Worm (Caenorhabditis elegans): ENCODE data around the gene C01G5.4.
A peak's percentile ranks its signal among the peaks of the same experiment; 100 is the strongest.

The C01G5.4 gene

ce11 chrIV:6500433-6500832, 31.1 kb upstream of the C01G5.4 start:
- TF ChIP-seq ceh-31 (tag; optimal IDR thresholded peaks at IDR 0.05) (no peak), elt-4 (tag; optimal IDR thresholded peaks at IDR 0.05) (no peak), ceh-34 (tag; optimal IDR thresholded peaks at IDR 0.05) (no peak), ceh-14 (tag; optimal IDR thresholded peaks at IDR 0.05) (no peak), C38D4.7 (GFP tag; optimal IDR thresholded peaks at IDR 0.05) (no peak), rnt-1 (tag; optimal IDR thresholded peaks at IDR 0.05) (no peak), ceh-22 (tag; optimal IDR thresholded peaks at IDR 0.05) (no peak), fkh-6 (tag; optimal IDR thresholded peaks at IDR 0.05) (no peak), ttx-3 (tag; optimal IDR thresholded peaks at IDR 0.05) (no peak)

- no peak for TF ChIP-seq ceh-19 (GFP tag; optimal IDR thresholded peaks at IDR 0.05)
- TF ChIP-seq K09A11.1 (tag; optimal IDR thresholded peaks at IDR 0.05; ENCODE audit: insufficient read depth) = no peak
- no peak for TF ChIP-seq C08G9.2 (tag; optimal IDR thresholded peaks at IDR 0.05)
- TF ChIP-seq hlh-30 (tag; optimal IDR thresholded peaks at IDR 0.05; ENCODE audit: insufficient read depth) = peak; percentile 39
- TF ChIP-seq elt-4 (tag; optimal IDR thresholded peaks at IDR 0.05) = no peak
- TF ChIP-seq fkh-10 (GFP tag; optimal IDR thresholded peaks at IDR 0.05) = no peak
- no peak for TF ChIP-seq gmeb-2 (tag; optimal IDR thresholded peaks at IDR 0.05)
- no peak for TF ChIP-seq hlh-8 (tag; optimal IDR thresholded peaks at IDR 0.05)
- TF ChIP-seq ref-2 (tag; optimal IDR thresholded peaks at IDR 0.05) = no peak
- TF ChIP-seq unc-55 (GFP tag; optimal IDR thresholded peaks at IDR 0.05) = no peak
- no peak for TF ChIP-seq ceh-48 (tag; optimal IDR thresholded peaks at IDR 0.05)
- no peak for TF ChIP-seq unc-86 (tag; optimal IDR thresholded peaks at IDR 0.05)
- no peak for TF ChIP-seq Y22D7AL.16 (tag; optimal IDR thresholded peaks at IDR 0.05)
- TF ChIP-seq eyg-1 (tag; optimal IDR thresholded peaks at IDR 0.05) = no peak
- no peak for TF ChIP-seq npax-4 (tag; optimal IDR thresholded peaks at IDR 0.05)
- TF ChIP-seq ceh-30 (tag; optimal IDR thresholded peaks at IDR 0.05) = no peak
- no peak for TF ChIP-seq rnt-1 (tag; optimal IDR thresholded peaks at IDR 0.05)
- TF ChIP-seq hlh-15 (tag; optimal IDR thresholded peaks at IDR 0.05) = no peak
- peak; percentile 27 for TF ChIP-seq ceh-18 (tag; optimal IDR thresholded peaks at IDR 0.05)
- TF ChIP-seq dve-1 (tag; optimal IDR thresholded peaks at IDR 0.05) = peak; percentile 44
- TF ChIP-seq ceh-24 (tag; optimal IDR thresholded peaks at IDR 0.05) = no peak
- TF ChIP-seq pha-4 (tag; optimal IDR thresholded peaks at IDR 0.05) = no peak
- TF ChIP-seq dmd-4 (tag; optimal IDR thresholded peaks at IDR 0.05; ENCODE audit: borderline replicate concordance) = no peak
- no peak for TF ChIP-seq ztf-16 (tag; optimal IDR thresholded peaks at IDR 0.05)
- no peak for TF ChIP-seq ceh-2 (tag; optimal IDR thresholded peaks at IDR 0.05)
- TF ChIP-seq zip-5 (tag; optimal IDR thresholded peaks at IDR 0.05) = no peak
- no peak for TF ChIP-seq pat-9 (tag; optimal IDR thresholded peaks at IDR 0.05)
These were observed 30.7 kb upstream of the C01G5.4 start for ce11 chrIV:6500843-6501242.

ce11 chrIV:6502725-6503124, 28.8 kb upstream of the C01G5.4 start:
- TF ChIP-seq elt-2 (tag; optimal IDR thresholded peaks at IDR 0.05) (peak; percentile 26), ceh-34 (tag; optimal IDR thresholded peaks at IDR 0.05) (no peak)

- TF ChIP-seq madf-2 (tag; optimal IDR thresholded peaks at IDR 0.05) (no peak), pat-9 (tag; optimal IDR thresholded peaks at IDR 0.05) (no peak), dmd-4 (tag; optimal IDR thresholded peaks at IDR 0.05; ENCODE audit: borderline replicate concordance) (no peak), unc-42 (tag; optimal IDR thresholded peaks at IDR 0.05) (no peak), tbx-2 (tag; optimal IDR thresholded peaks at IDR 0.05) (no peak), nfya-1 (tag; optimal IDR thresholded peaks at IDR 0.05) (no peak), unc-55 (GFP tag; optimal IDR thresholded peaks at IDR 0.05) (no peak), pqm-1 (tag; optimal IDR thresholded peaks at IDR 0.05) (no peak)
These were observed 25.1 kb upstream of the C01G5.4 start, which contains the start of gene pqn-89 for ce11 chrIV:6506424-6506823. TSS of gene pqn-89 (plus strand) at chrIV:6506724.

Data from whole organism, late embryonic.